ENCODE assay signal across 1 worm cellular context in genomic region chrIV:8925990-8926389, ce11.
TF ChIP-seq lines count a peak whose summit lies in the region.

Gene D1046.2, minus strand, starts transcription at chrIV:8926067.
Gene cfim-2, plus strand, starts transcription at chrIV:8926324.

TF ChIP-seq in whole organism, L1 larva, 84 proteins besides CTCF, POLR2A, EP300 and RAD21 (continued from another document):
- TF ChIP-seq nhr-77 (tag; optimal IDR thresholded peaks at IDR 0.05; lab: Kevin White, UChicago), result no peak
- TF ChIP-seq lin-35 (GFP tag; optimal IDR thresholded peaks at IDR 0.05; lab: Kevin White, UChicago), result peak in 1 of 2 experiments; percentile 48
- TF ChIP-seq lin-14 (GFP tag; optimal IDR thresholded peaks at IDR 0.05; lab: Kevin White, UChicago), result peak; percentile 4
